Worm (Caenorhabditis elegans) whole organism, early embryonic: ENCODE data around the gene pmk-3.

Source experiments
- ama-1 ChIP-seq: fragments of 150-350 bp; optimal IDR thresholded peaks from 2 replicates; lab custom pipeline; 2014
- ets-7 ChIP-seq: sonication (generic microtip); optimal IDR thresholded peaks from 2 replicates; lab custom pipeline; 2016; ENCODE audit warnings: missing genotype, missing genetic modification characterization, missing compliant biosample characterization
- flt-1 ChIP-seq: fragments of 200-800 bp; sonication (Bioruptor generic); IDR thresholded peaks from 2 replicates; pipeline ENCODE4 v1.3.6; 2022; ENCODE audit warnings: missing genetic modification characterization, missing compliant biosample characterization
- hmbx-1 ChIP-seq: sonication (generic microtip); optimal IDR thresholded peaks from 2 replicates; lab custom pipeline; 2016; ENCODE audit warnings: mild to moderate bottlenecking, missing genetic modification characterization, missing compliant biosample characterization
- hmg-4 ChIP-seq: fragments of 200-800 bp; sonication (Bioruptor generic); optimal IDR thresholded peaks from 2 replicates; lab custom pipeline; 2018; ENCODE audit warnings: mild to moderate bottlenecking, missing genetic modification characterization, missing compliant biosample characterization
- hnd-1 ChIP-seq: sonication (generic microtip); optimal IDR thresholded peaks from 2 replicates; lab custom pipeline; 2016; ENCODE audit warnings: missing genetic modification characterization, missing compliant biosample characterization
- scrt-1 ChIP-seq: fragments of 200-800 bp; sonication (Bioruptor generic); IDR thresholded peaks from 2 replicates; pipeline ENCODE4 v1.3.6; 2022; ENCODE audit warnings: missing genetic modification characterization, missing compliant biosample characterization
- sea-1 ChIP-seq: fragments of 200-800 bp; sonication (Bioruptor generic); conservative IDR thresholded peaks from 2 replicates; pipeline ENCODE4 v1.3.6; 2022; ENCODE audit warnings: missing genetic modification characterization, missing compliant biosample characterization
- tbx-11 ChIP-seq: fragments of 200-800 bp; sonication (Bioruptor generic); IDR thresholded peaks from 2 replicates; pipeline ENCODE4 v1.3.6; 2022; ENCODE audit warnings: missing genetic modification characterization, missing compliant biosample characterization
- tbx-37 ChIP-seq: fragments of 200-800 bp; sonication (Bioruptor generic); conservative IDR thresholded peaks from 2 replicates; pipeline ENCODE4 v1.3.6; 2022; ENCODE audit warnings: missing genetic modification reagents, missing genetic modification characterization, missing compliant biosample characterization

DNA sequence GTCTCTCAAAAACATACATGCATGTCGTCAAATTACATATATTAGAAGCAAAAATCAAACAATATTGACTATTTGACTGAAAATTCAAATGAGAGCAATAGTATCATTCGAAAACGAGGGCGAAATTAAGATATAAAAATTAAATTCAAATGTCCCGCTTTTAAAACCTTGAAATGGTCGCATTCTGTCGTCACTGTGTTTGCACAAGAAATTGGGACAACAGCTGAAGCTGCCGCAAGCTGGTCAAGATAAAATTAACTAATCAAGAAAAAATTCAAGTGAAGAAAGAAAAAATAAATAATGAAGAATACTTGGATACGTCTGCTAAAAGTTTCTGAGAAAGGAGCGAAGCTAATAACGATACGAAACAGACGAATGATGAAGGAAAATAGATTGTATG is 26.4 kb upstream of the pmk-3 start:
- TF ChIP-seq flt-1 (GFP tag; lab: Robert Waterston, UW) (no peak), hmbx-1 (tag; lab: Kevin White, UChicago) (no peak), scrt-1 (no peak), hmg-4 (GFP tag; lab: Kevin White, UChicago) (no peak), ama-1 (no peak), tbx-37 (GFP tag; lab: Robert Waterston, UW) (no peak), hnd-1 (tag; lab: Kevin White, UChicago) (no peak), tbx-11 (GFP tag; lab: Robert Waterston, UW) (no peak), ets-7 (tag; lab: Kevin White, UChicago) (no peak), sea-1 (GFP tag; lab: Robert Waterston, UW) (no peak)
